Fruit fly (Drosophila melanogaster): ENCODE results near the gene CG7386.
A peak's percentile ranks its signal among the peaks of the same experiment; 100 is the strongest.

CG7386 gene

DNA sequence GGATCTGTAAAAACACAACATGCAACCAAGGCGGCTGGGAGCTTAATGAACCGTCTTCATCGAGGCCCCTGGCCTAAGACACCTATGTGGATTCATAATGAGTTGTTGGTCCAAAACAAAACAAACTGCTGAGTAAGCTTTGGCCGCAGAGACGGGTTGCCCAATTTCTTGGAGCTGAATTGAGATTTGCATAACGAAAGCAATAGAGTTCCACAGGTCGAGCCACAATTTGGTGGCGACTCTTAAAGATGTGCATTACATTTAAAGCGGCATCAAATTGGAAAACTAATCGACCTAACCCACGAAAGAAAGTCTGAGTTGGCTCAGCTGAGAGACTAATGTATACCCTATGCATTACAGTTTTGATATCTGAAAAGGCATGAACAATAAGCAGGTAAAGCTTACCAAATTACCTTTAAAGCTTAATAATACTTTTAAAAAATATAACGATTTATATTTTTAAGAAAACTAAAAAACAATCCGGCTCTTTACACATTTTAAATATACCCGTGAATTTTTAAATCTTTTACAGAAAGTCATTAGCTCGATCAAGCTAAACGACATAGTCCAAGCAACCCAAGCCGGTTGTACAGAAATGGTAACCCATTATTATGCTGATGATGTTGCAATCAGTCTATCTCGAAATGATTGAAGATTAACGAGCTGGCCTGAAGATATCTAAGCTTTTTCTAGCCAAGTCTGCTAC lies 32.1 kb upstream of the CG7386 start, which contains the start of gene CG13297:
CG13297 (minus strand) TSS at position 51 of the 706 bp plus-strand sequence.
- no peak for TF ChIP-seq CG8159 (tag; optimal IDR thresholded peaks at IDR 0.05)
- no peak for TF ChIP-seq CG8301 (tag; optimal IDR thresholded peaks at IDR 0.05)
- no peak for TF ChIP-seq Snoo (tag; optimal IDR thresholded peaks at IDR 0.05)
- TF ChIP-seq CG15710 (tag; optimal IDR thresholded peaks at IDR 0.05), result no peak
- TF ChIP-seq Pif1B (GFP tag; optimal IDR thresholded peaks at IDR 0.05), result no peak
- no peak for TF ChIP-seq EcR (GFP tag; optimal IDR thresholded peaks at IDR 0.05)
- TF ChIP-seq Pif1A (GFP tag; optimal IDR thresholded peaks at IDR 0.05), result no peak
- TF ChIP-seq CG14655 (GFP tag; optimal IDR thresholded peaks at IDR 0.05), result no peak
- TF ChIP-seq CG4496 (GFP tag; IDR thresholded peaks at IDR 0.05), result no peak
- TF ChIP-seq fd96Ca (GFP tag; IDR thresholded peaks at IDR 0.05), result no peak
- TF ChIP-seq gl (tag; optimal IDR thresholded peaks at IDR 0.05), result no peak
- TF ChIP-seq CG12605 (GFP tag; IDR thresholded peaks at IDR 0.05), result no peak
- no peak for TF ChIP-seq CG10348 (GFP tag; IDR thresholded peaks at IDR 0.05)
- TF ChIP-seq rn (GFP tag; IDR thresholded peaks at IDR 0.05), result no peak

dm6 chr3L:6158530-6158929 lies 31.0 kb upstream of the CG7386 start, which contains the start of gene Cpr65Ay:
TSS of gene Cpr65Ay (minus strand) at chr3L:6158630.
- TF ChIP-seq CG14655 (GFP tag; optimal IDR thresholded peaks at IDR 0.05) (no peak), D1 (tag; optimal IDR thresholded peaks at IDR 0.05) (no peak), CG8301 (tag; optimal IDR thresholded peaks at IDR 0.05) (no peak), gl (tag; optimal IDR thresholded peaks at IDR 0.05) (no peak)

dm6 chr3L:6159863-6160262 lies 29.7 kb upstream of the CG7386 start:
- TF ChIP-seq CG10348 (GFP tag; IDR thresholded peaks at IDR 0.05) (no peak), rn (GFP tag; IDR thresholded peaks at IDR 0.05) (no peak), gl (tag; optimal IDR thresholded peaks at IDR 0.05) (no peak)

DNA sequence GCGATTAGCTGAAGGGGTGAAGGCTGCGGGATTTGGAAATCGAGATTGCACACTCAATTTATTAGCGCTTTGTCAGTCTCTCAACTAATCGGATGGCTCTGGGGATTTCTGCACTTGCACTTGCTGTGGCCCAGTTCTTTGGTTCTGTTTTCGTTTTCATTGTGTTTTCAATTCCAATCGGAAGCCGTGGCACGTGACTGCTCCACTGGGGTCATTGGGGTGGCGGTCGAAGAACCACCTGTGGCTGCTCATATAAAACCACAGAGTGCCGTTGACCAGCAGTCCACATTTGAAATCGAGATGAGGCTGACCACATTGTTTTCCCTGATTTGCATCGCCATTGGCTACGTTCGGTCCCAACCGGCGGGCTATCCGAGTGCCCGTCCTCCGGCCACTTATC lies 29.0 kb upstream of the CG7386 start, which contains the start of gene Cpr65Az:
Cpr65Az (plus strand) TSS at position 301 of the 400 bp plus-strand sequence.
- TF ChIP-seq D1 (tag; optimal IDR thresholded peaks at IDR 0.05), result no peak

DNA sequence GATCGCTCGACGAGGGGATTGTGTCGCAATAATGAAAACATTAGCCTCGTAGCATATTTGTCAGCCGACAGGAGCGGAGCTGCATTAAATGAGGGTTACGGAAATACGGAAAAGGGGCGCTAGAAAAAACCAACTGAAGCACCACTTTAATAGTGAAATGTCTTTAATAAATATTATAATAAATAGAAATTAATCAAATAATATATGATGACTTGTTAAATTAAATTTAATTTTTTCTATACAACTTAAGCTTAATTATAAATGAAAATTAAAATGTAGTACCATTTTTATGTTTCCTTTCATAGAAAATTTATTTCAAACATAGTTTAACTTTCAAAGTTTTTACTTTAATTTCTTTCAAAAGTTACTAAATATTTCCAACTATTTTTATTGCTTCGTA lies 27.5 kb upstream of the CG7386 start:
- TF ChIP-seq CG17806 (tag; optimal IDR thresholded peaks at IDR 0.05) (no peak), Ets98B (GFP tag; IDR thresholded peaks at IDR 0.05) (no peak)

dm6 chr3L:6162483-6163128 lies 26.9 kb upstream of the CG7386 start, which contains the start of gene Prdm13:
TSS of gene Prdm13 (plus strand) at chr3L:6163127.
- TF ChIP-seq CG9948 (tag; optimal IDR thresholded peaks at IDR 0.05) (no peak), EcR (GFP tag; optimal IDR thresholded peaks at IDR 0.05) (no peak), CG4496 (GFP tag; IDR thresholded peaks at IDR 0.05) (no peak), Ets98B (GFP tag; IDR thresholded peaks at IDR 0.05) (no peak), CG12605 (GFP tag; IDR thresholded peaks at IDR 0.05) (no peak), fd96Ca (GFP tag; IDR thresholded peaks at IDR 0.05) (no peak), CG34367 (tag; optimal IDR thresholded peaks at IDR 0.05) (no peak), CG17806 (tag; optimal IDR thresholded peaks at IDR 0.05) (no peak)

dm6 chr3L:6173826-6174255 lies 15.7 kb upstream of the CG7386 start, which contains the start of the genes fmt and CG7376:
TSS of gene fmt (minus strand) at chr3L:6173880.
TSS of gene CG7376 (plus strand) at chr3L:6174248.
- TF ChIP-seq CG9948 (tag; optimal IDR thresholded peaks at IDR 0.05) (peak; percentile 45), fd96Ca (GFP tag; IDR thresholded peaks at IDR 0.05) (no peak)

- TF ChIP-seq CG4496 (GFP tag; IDR thresholded peaks at IDR 0.05), result peak; percentile 59; the same call in 2 of the 3 replicates
- TF ChIP-seq CG15710 (tag; optimal IDR thresholded peaks at IDR 0.05), result peak; percentile 72
- TF ChIP-seq CG13204 (GFP tag; optimal IDR thresholded peaks at IDR 0.05), result no peak
- peak; percentile 52 for TF ChIP-seq CG9948 (tag; optimal IDR thresholded peaks at IDR 0.05)
- peak; percentile 40 for TF ChIP-seq CG17806 (tag; optimal IDR thresholded peaks at IDR 0.05)
- no peak for TF ChIP-seq CG8159 (tag; optimal IDR thresholded peaks at IDR 0.05)
- TF ChIP-seq Snoo (tag; optimal IDR thresholded peaks at IDR 0.05), result no peak
- no peak for TF ChIP-seq Pif1A (GFP tag; optimal IDR thresholded peaks at IDR 0.05)
- no peak for TF ChIP-seq CG8301 (tag; optimal IDR thresholded peaks at IDR 0.05)
- TF ChIP-seq gl (tag; optimal IDR thresholded peaks at IDR 0.05), result no peak
- TF ChIP-seq CG34367 (tag; optimal IDR thresholded peaks at IDR 0.05), result no peak
- no peak for TF ChIP-seq CG14655 (GFP tag; optimal IDR thresholded peaks at IDR 0.05)
- TF ChIP-seq EcR (GFP tag; optimal IDR thresholded peaks at IDR 0.05), result no peak
- TF ChIP-seq CG12605 (GFP tag; IDR thresholded peaks at IDR 0.05), result no peak
- no peak for TF ChIP-seq rn (GFP tag; IDR thresholded peaks at IDR 0.05)
- no peak for TF ChIP-seq Pif1B (GFP tag; optimal IDR thresholded peaks at IDR 0.05)
- TF ChIP-seq Ets98B (GFP tag; IDR thresholded peaks at IDR 0.05), result no peak
- no peak for TF ChIP-seq fd96Ca (GFP tag; IDR thresholded peaks at IDR 0.05)
- no peak for TF ChIP-seq CG10348 (GFP tag; IDR thresholded peaks at IDR 0.05)
- TF ChIP-seq CG32121 (GFP tag; IDR thresholded peaks at IDR 0.05), result peak; percentile 17; the same call in 1 of the 2 replicates
- TF ChIP-seq D1 (tag; optimal IDR thresholded peaks at IDR 0.05), result no peak
These were observed 7.8 kb upstream of the CG7386 start, which contains the start of gene CG10274 for dm6 chr3L:6181776-6182175. TSS of gene CG10274 (minus strand) at chr3L:6181829.
